Worm (Caenorhabditis elegans) whole organism, midembryonic: ENCODE results near the gene acr-20.

Experiments used
- T22C8.4 ChIP-seq: fragments of 200-800 bp; sonication (Bioruptor generic); IDR thresholded peaks from 2 replicates; pipeline ENCODE4 v1.3.6; 2022; ENCODE audit warnings: missing genetic modification characterization, missing compliant biosample characterization
- cog-1 ChIP-seq: sonication (generic microtip); optimal IDR thresholded peaks from 2 replicates; lab custom pipeline; 2016; ENCODE audit warnings: missing genetic modification characterization, missing compliant biosample characterization
- flt-1 ChIP-seq: fragments of 200-800 bp; sonication (Bioruptor generic); IDR thresholded peaks from 2 replicates; pipeline ENCODE4 v1.3.6; 2022; ENCODE audit warnings: missing genetic modification characterization, missing compliant biosample characterization
- klf-2 ChIP-seq: fragments of 200-800 bp; sonication (Bioruptor generic); conservative IDR thresholded peaks from 2 replicates; pipeline ENCODE4 v1.3.6; 2022; ENCODE audit warnings: missing genetic modification reagents, missing genetic modification characterization, missing compliant biosample characterization
- med-1 ChIP-seq: sonication (generic microtip); optimal IDR thresholded peaks from 2 replicates; lab custom pipeline; 2017; ENCODE audit warnings: missing genetic modification characterization, mild to moderate bottlenecking, missing compliant biosample characterization, antibody characterized with exemption, missing genetic modification reagents; ENCODE audit not compliant: insufficient read depth
- ref-1 ChIP-seq: fragments of 200-800 bp; sonication (Bioruptor generic); conservative IDR thresholded peaks from 2 replicates; pipeline ENCODE4 v1.3.6; 2022; ENCODE audit warnings: missing genetic modification reagents, missing genetic modification characterization, missing compliant biosample characterization
- tab-1 ChIP-seq: fragments of 200-800 bp; sonication (Bioruptor generic); IDR thresholded peaks from 2 replicates; pipeline ENCODE4 v1.3.6; 2022; ENCODE audit warnings: missing genetic modification characterization, missing compliant biosample characterization
- ztf-23 ChIP-seq: fragments of 200-800 bp; sonication (Bioruptor generic); IDR thresholded peaks from 2 replicates; pipeline ENCODE4 v1.3.6; 2022; ENCODE audit warnings: missing genetic modification reagents, missing genetic modification characterization, missing compliant biosample characterization
- ztf-29 ChIP-seq: fragments of 200-800 bp; sonication (Bioruptor generic); IDR thresholded peaks from 2 replicates; pipeline ENCODE4 v1.3.6; 2022; ENCODE audit warnings: missing genetic modification reagents, missing genetic modification characterization, missing compliant biosample characterization

Gene acr-20

ce11 chrII:14377796-14378195 is at the start of gene acr-20:
TSS of gene acr-20 (minus strand) at chrII:14377896.
- TF ChIP-seq ztf-23 (GFP tag; lab: Robert Waterston, UW) (no peak), ref-1 (no peak), cog-1 (tag; lab: Kevin White, UChicago) (no peak), tab-1 (GFP tag; lab: Robert Waterston, UW) (no peak), ztf-29 (GFP tag; lab: Robert Waterston, UW) (no peak)

ce11 chrII:14424791-14425190 is 47.1 kb upstream of the acr-20 start, which contains the start of gene plx-2:
TSS of gene plx-2 (minus strand) at chrII:14424891.
- TF ChIP-seq med-1 (GFP tag; lab: Kevin White, UChicago) (no peak), tab-1 (GFP tag; lab: Robert Waterston, UW) (no peak), T22C8.4 (GFP tag; lab: Robert Waterston, UW) (no peak), flt-1 (no peak), ztf-23 (GFP tag; lab: Robert Waterston, UW) (no peak), ref-1 (no peak), cog-1 (tag; lab: Kevin White, UChicago) (no peak), klf-2 (GFP tag; lab: Robert Waterston, UW) (no peak), ztf-29 (GFP tag; lab: Robert Waterston, UW) (no peak)

- no peak for TF ChIP-seq ztf-29 (GFP tag; lab: Robert Waterston, UW)
- TF ChIP-seq klf-2 (GFP tag; lab: Robert Waterston, UW), result no peak
- no peak for TF ChIP-seq flt-1
- TF ChIP-seq ref-1, result no peak
- TF ChIP-seq tab-1 (GFP tag; lab: Robert Waterston, UW), result no peak
- no peak for TF ChIP-seq med-1 (GFP tag; lab: Kevin White, UChicago)
- TF ChIP-seq ztf-23 (GFP tag; lab: Robert Waterston, UW), result no peak
- no peak for TF ChIP-seq T22C8.4 (GFP tag; lab: Robert Waterston, UW)
- no peak for TF ChIP-seq cog-1 (tag; lab: Kevin White, UChicago)
These were observed 39.3 kb upstream of the acr-20 start for ce11 chrII:14416988-14417387.

- TF ChIP-seq cog-1 (tag; lab: Kevin White, UChicago) (no peak), tab-1 (GFP tag; lab: Robert Waterston, UW) (no peak), ref-1 (no peak), ztf-23 (GFP tag; lab: Robert Waterston, UW) (no peak), flt-1 (no peak), ztf-29 (GFP tag; lab: Robert Waterston, UW) (no peak), med-1 (GFP tag; lab: Kevin White, UChicago) (no peak), T22C8.4 (GFP tag; lab: Robert Waterston, UW) (no peak), klf-2 (GFP tag; lab: Robert Waterston, UW) (no peak)
These were observed 37.7 kb upstream of the acr-20 start for ce11 chrII:14415427-14415826.

- TF ChIP-seq tab-1 (GFP tag; lab: Robert Waterston, UW), result no peak
- TF ChIP-seq ref-1, result no peak
- TF ChIP-seq ztf-23 (GFP tag; lab: Robert Waterston, UW), result no peak
- no peak for TF ChIP-seq cog-1 (tag; lab: Kevin White, UChicago)
- TF ChIP-seq T22C8.4 (GFP tag; lab: Robert Waterston, UW), result no peak
- TF ChIP-seq ztf-29 (GFP tag; lab: Robert Waterston, UW), result no peak
- TF ChIP-seq flt-1, result no peak
These were observed 36.0 kb upstream of the acr-20 start for ce11 chrII:14413709-14414108.

- TF ChIP-seq ztf-23 (GFP tag; lab: Robert Waterston, UW) (no peak), T22C8.4 (GFP tag; lab: Robert Waterston, UW) (no peak), klf-2 (GFP tag; lab: Robert Waterston, UW) (no peak), flt-1 (no peak), cog-1 (tag; lab: Kevin White, UChicago) (no peak), med-1 (GFP tag; lab: Kevin White, UChicago) (no peak), ztf-29 (GFP tag; lab: Robert Waterston, UW) (no peak), ref-1 (no peak), tab-1 (GFP tag; lab: Robert Waterston, UW) (no peak)
These were observed 35.4 kb upstream of the acr-20 start, which contains the start of gene exl-1 for ce11 chrII:14413035-14413525. TSS of gene exl-1 (minus strand) at chrII:14413475.

- TF ChIP-seq cog-1 (tag; lab: Kevin White, UChicago) (no peak), med-1 (GFP tag; lab: Kevin White, UChicago) (no peak), ztf-23 (GFP tag; lab: Robert Waterston, UW) (no peak), klf-2 (GFP tag; lab: Robert Waterston, UW) (no peak), ztf-29 (GFP tag; lab: Robert Waterston, UW) (no peak), tab-1 (GFP tag; lab: Robert Waterston, UW) (no peak), T22C8.4 (GFP tag; lab: Robert Waterston, UW) (no peak), ref-1 (no peak), flt-1 (no peak)
These were observed 33.1 kb upstream of the acr-20 start, which contains the start of gene dsb-2 for ce11 chrII:14410768-14411167. TSS of gene dsb-2 (plus strand) at chrII:14411095.

- TF ChIP-seq med-1 (GFP tag; lab: Kevin White, UChicago), result no peak
These were observed 30.6 kb upstream of the acr-20 start, which contains the start of gene F26H11.4 for ce11 chrII:14408312-14408711. TSS of gene F26H11.4 (plus strand) at chrII:14408612.

- peak; percentile 78 for TF ChIP-seq flt-1
- no peak for TF ChIP-seq cog-1 (tag; lab: Kevin White, UChicago)
These were observed 29.9 kb upstream of the acr-20 start for ce11 chrII:14407332-14408270.
